Fruit fly (Drosophila melanogaster) whole organism, embryonic: ENCODE results near the gene numb.

Experiments used
- Ada2b ChIP-seq: fragments of 200-800 bp; sonication (Bioruptor generic); IDR thresholded peaks from 2 replicates; pipeline ENCODE4 v1.3.6; 2022; ENCODE audit warnings: missing biosample characterization, missing genetic modification characterization
- BtbVII ChIP-seq: fragments of 200-800 bp; sonication (Bioruptor generic); optimal IDR thresholded peaks from 3 replicates; lab custom pipeline; 2017; ENCODE audit warnings: missing biosample characterization, mild to moderate bottlenecking, missing genetic modification characterization
- CG1024 ChIP-seq: fragments of 200-800 bp; sonication (Bioruptor generic); IDR thresholded peaks from 2 replicates; pipeline ENCODE4 v1.3.6; 2022; ENCODE audit warnings: missing biosample characterization, missing genetic modification characterization
- CG10654 ChIP-seq: fragments of 200-800 bp; sonication (Bioruptor generic); optimal IDR thresholded peaks from 2 replicates; lab custom pipeline; 2016; ENCODE audit warnings: missing biosample characterization, missing genetic modification characterization
- CG10979 ChIP-seq: fragments of 200-800 bp; sonication (Bioruptor generic); optimal IDR thresholded peaks from 2 replicates; lab custom pipeline; 2018; ENCODE audit warnings: missing biosample characterization, mild to moderate bottlenecking, missing genetic modification characterization, moderate library complexity
- CG11247 ChIP-seq: fragments of 200-800 bp; sonication (Bioruptor generic); IDR thresholded peaks from 2 replicates; pipeline ENCODE4 v1.3.6; 2022; ENCODE audit warnings: missing biosample characterization, missing genetic modification characterization
- CG12769 ChIP-seq: fragments of 200-800 bp; sonication (Bioruptor generic); optimal IDR thresholded peaks from 2 replicates; lab custom pipeline; 2019; ENCODE audit warnings: missing biosample characterization, mild to moderate bottlenecking, missing genetic modification characterization, moderate library complexity
- CG14441 ChIP-seq: fragments of 200-800 bp; sonication (Bioruptor generic); IDR thresholded peaks from 2 replicates; pipeline ENCODE4 v1.3.6; 2022; ENCODE audit warnings: missing biosample characterization, missing genetic modification characterization
- CG17912 ChIP-seq: fragments of 200-800 bp; sonication (Bioruptor generic); optimal IDR thresholded peaks from 2 replicates; lab custom pipeline; 2018; ENCODE audit warnings: missing biosample characterization, mild to moderate bottlenecking, missing genetic modification characterization
- CG32532 ChIP-seq: fragments of 200-800 bp; sonication (Bioruptor generic); IDR thresholded peaks from 2 replicates; pipeline ENCODE4 v1.3.6; 2022; ENCODE audit warnings: missing biosample characterization, missing genetic modification characterization
- CG33557 ChIP-seq: fragments of 200-800 bp; sonication (Bioruptor generic); optimal IDR thresholded peaks from 2 replicates; lab custom pipeline; 2019; ENCODE audit warnings: missing biosample characterization, mild to moderate bottlenecking, missing genetic modification characterization, moderate library complexity
- CG3995 ChIP-seq: fragments of 200-800 bp; sonication (Bioruptor generic); optimal IDR thresholded peaks from 3 replicates; lab custom pipeline; 2016; ENCODE audit warnings: missing biosample characterization, missing genetic modification characterization
- CG8290 ChIP-seq, 3 experiments: fragments of 200-800 bp; sonication (Bioruptor generic); optimal IDR thresholded peaks; 2 replicates each; lab custom pipeline; 2016 to 2019; ENCODE audit warnings: missing biosample characterization in 3 of 3, missing genetic modification characterization in 3 of 3, mild to moderate bottlenecking in 2 of 3, moderate library complexity in 1 of 3
- CG9727 ChIP-seq: fragments of 200-800 bp; sonication (Bioruptor generic); optimal IDR thresholded peaks from 3 replicates; lab custom pipeline; 2017; ENCODE audit warnings: missing biosample characterization, mild to moderate bottlenecking, missing genetic modification characterization
- CG9876 ChIP-seq: fragments of 200-800 bp; sonication (Bioruptor generic); optimal IDR thresholded peaks from 2 replicates; lab custom pipeline; 2016; ENCODE audit warnings: missing biosample characterization, missing genetic modification characterization
- Camta ChIP-seq: fragments of 200-800 bp; sonication (Bioruptor generic); optimal IDR thresholded peaks from 2 replicates; lab custom pipeline; 2016; ENCODE audit warnings: missing biosample characterization, missing genetic modification characterization
- Dad ChIP-seq: fragments of 200-800 bp; sonication (Bioruptor generic); optimal IDR thresholded peaks from 3 replicates; lab custom pipeline; 2016; ENCODE audit warnings: missing biosample characterization, missing genetic modification characterization
- E2f2 ChIP-seq: fragments of 200-800 bp; sonication (Bioruptor generic); IDR thresholded peaks from 2 replicates; pipeline ENCODE4 v1.3.6; 2022; ENCODE audit warnings: missing biosample characterization, missing genetic modification characterization
- Ets65A ChIP-seq: fragments of 200-800 bp; sonication (Bioruptor generic); peaks from one replicate; lab custom pipeline; 2016; ENCODE audit warnings: missing biosample characterization, missing genetic modification characterization
- Hr39 ChIP-seq: fragments of >200 bp; optimal IDR thresholded peaks from 2 replicates; lab custom pipeline; 2017
- Myb ChIP-seq: fragments of 200-800 bp; sonication (Bioruptor generic); optimal IDR thresholded peaks from 2 replicates; lab custom pipeline; 2016; ENCODE audit warnings: missing biosample characterization, missing genetic modification characterization
- NC2β ChIP-seq: fragments of 200-800 bp; sonication (Bioruptor generic); optimal IDR thresholded peaks from 2 replicates; lab custom pipeline; 2016; ENCODE audit warnings: missing biosample characterization, missing genetic modification characterization
- Oaz ChIP-seq: fragments of 200-800 bp; sonication (Bioruptor generic); IDR thresholded peaks from 2 replicates; pipeline ENCODE4 v1.3.6; 2022; ENCODE audit warnings: missing biosample characterization, missing genetic modification characterization
- Stat92E ChIP-seq, 3 experiments: fragments of >200 bp in 2 of 3; fragments of 200-800 bp in 1 of 3; sonication (Bioruptor generic) in 1 of 3; optimal IDR thresholded peaks; 2 replicates each; lab custom pipeline; 2017 to 2019; ENCODE audit warnings: missing biosample characterization in 3 of 3, missing genetic modification characterization in 3 of 3, mild to moderate bottlenecking in 1 of 3, moderate library complexity in 1 of 3
- YL-1 ChIP-seq: fragments of 200-800 bp; sonication (Bioruptor generic); optimal IDR thresholded peaks from 3 replicates; lab custom pipeline; 2017; ENCODE audit warnings: missing biosample characterization, mild to moderate bottlenecking, missing genetic modification characterization
- cad ChIP-seq: fragments of >200 bp; optimal IDR thresholded peaks from 2 replicates; lab custom pipeline; 2017; ENCODE audit warnings: missing biosample characterization, missing genetic modification characterization
- ci ChIP-seq: fragments of 200-800 bp; sonication (Bioruptor generic); IDR thresholded peaks from 3 replicates; pipeline ENCODE4 v1.3.6; 2022; ENCODE audit warnings: missing biosample characterization, missing genetic modification characterization
- dmrt11E ChIP-seq: fragments of 200-800 bp; sonication (Bioruptor generic); optimal IDR thresholded peaks from 3 replicates; lab custom pipeline; 2018; ENCODE audit warnings: missing biosample characterization, mild to moderate bottlenecking, missing genetic modification characterization, moderate library complexity
- ewg ChIP-seq: fragments of 200-800 bp; sonication (Bioruptor generic); optimal IDR thresholded peaks from 3 replicates; lab custom pipeline; 2017; ENCODE audit warnings: mild to moderate bottlenecking, missing biosample characterization, missing genetic modification reagents, missing genetic modification characterization
- fu2 ChIP-seq: fragments of 200-800 bp; sonication (Bioruptor generic); optimal IDR thresholded peaks from 2 replicates; lab custom pipeline; 2016; ENCODE audit warnings: missing biosample characterization, missing genetic modification characterization
- gcm ChIP-seq: fragments of 200-800 bp; sonication (Bioruptor generic); optimal IDR thresholded peaks from 2 replicates; lab custom pipeline; 2019; ENCODE audit warnings: missing biosample characterization, mild to moderate bottlenecking, missing genetic modification characterization, moderate library complexity
- grn ChIP-seq: fragments of 200-800 bp; sonication (Bioruptor generic); optimal IDR thresholded peaks from 3 replicates; lab custom pipeline; 2017; ENCODE audit warnings: missing biosample characterization, missing genetic modification characterization
- ind ChIP-seq: fragments of 200-800 bp; sonication (Bioruptor generic); optimal IDR thresholded peaks from 3 replicates; lab custom pipeline; 2016; ENCODE audit warnings: missing biosample characterization, missing genetic modification characterization
- inv ChIP-seq: fragments of 200-800 bp; sonication (Bioruptor generic); IDR thresholded peaks from 2 replicates; pipeline ENCODE4 v1.3.6; 2022; ENCODE audit warnings: missing biosample characterization, missing genetic modification characterization; ENCODE audit not compliant: partially characterized antibody
- jigr1 ChIP-seq: fragments of 200-800 bp; sonication (Bioruptor generic); IDR thresholded peaks from 3 replicates; pipeline ENCODE4 v1.3.6; 2022; ENCODE audit warnings: missing biosample characterization, missing genetic modification characterization
- lov ChIP-seq, 2 experiments: fragments of 200-800 bp in 1 of 2; fragments of >200 bp in 1 of 2; sonication (Bioruptor generic) in 1 of 2; IDR thresholded peaks in 1 of 2; optimal IDR thresholded peaks in 1 of 2; 2 replicates in 1 of 2; 3 replicates in 1 of 2; pipeline versions ENCODE4 v1.3.6 to Lab custom; 2017 to 2022; ENCODE audit warnings: missing biosample characterization in 1 of 2, missing genetic modification characterization in 1 of 2
- luna ChIP-seq: fragments of 200-800 bp; sonication (Bioruptor generic); optimal IDR thresholded peaks from 2 replicates; lab custom pipeline; 2016; ENCODE audit warnings: missing biosample characterization, missing genetic modification characterization
- mam ChIP-seq: fragments of 200-800 bp; sonication (Bioruptor generic); optimal IDR thresholded peaks from 3 replicates; lab custom pipeline; 2016; ENCODE audit warnings: missing biosample characterization, missing genetic modification characterization
- nerfin-2 ChIP-seq: fragments of 200-800 bp; sonication (Bioruptor generic); IDR thresholded peaks from 2 replicates; pipeline ENCODE4 v1.3.6; 2022; ENCODE audit warnings: missing biosample characterization, missing genetic modification characterization; ENCODE audit not compliant: partially characterized antibody
- odd ChIP-seq: fragments of 200-800 bp; sonication (Bioruptor generic); optimal IDR thresholded peaks from 2 replicates; lab custom pipeline; 2017; ENCODE audit warnings: missing biosample characterization, mild to moderate bottlenecking, missing genetic modification characterization
- pum ChIP-seq: fragments of 200-800 bp; sonication (Bioruptor generic); optimal IDR thresholded peaks from 2 replicates; lab custom pipeline; 2016; ENCODE audit warnings: missing biosample characterization, missing genetic modification characterization
- sc ChIP-seq, 3 experiments: fragments of >200 bp in 2 of 3; fragments of 200-800 bp in 1 of 3; sonication (Bioruptor generic) in 1 of 3; optimal IDR thresholded peaks; 2 replicates in 2 of 3; 3 replicates in 1 of 3; lab custom pipeline; 2017; ENCODE audit warnings: mild to moderate bottlenecking in 1 of 3, missing biosample characterization in 1 of 3, missing genetic modification characterization in 1 of 3, missing genetic modification reagents in 1 of 3
- sima ChIP-seq: fragments of 200-800 bp; sonication (Bioruptor generic); optimal IDR thresholded peaks from 2 replicates; lab custom pipeline; 2016; ENCODE audit warnings: missing biosample characterization, missing genetic modification characterization
- slou ChIP-seq: fragments of 200-800 bp; sonication (Bioruptor generic); optimal IDR thresholded peaks from 3 replicates; lab custom pipeline; 2016; ENCODE audit warnings: missing biosample characterization, missing genetic modification characterization
- sqz ChIP-seq: fragments of 200-800 bp; sonication (Bioruptor generic); optimal IDR thresholded peaks from 3 replicates; lab custom pipeline; 2018; ENCODE audit warnings: missing biosample characterization, mild to moderate bottlenecking, missing genetic modification characterization
- tap ChIP-seq: fragments of 200-800 bp; optimal IDR thresholded peaks from 3 replicates; lab custom pipeline; 2019; ENCODE audit warnings: missing biosample characterization, mild to moderate bottlenecking, missing genetic modification characterization, moderate library complexity
- z ChIP-seq: fragments of 200-800 bp; sonication (Bioruptor generic); IDR thresholded peaks from 3 replicates; pipeline ENCODE4 v1.3.6; 2022; ENCODE audit warnings: missing biosample characterization, missing genetic modification characterization
- zen ChIP-seq: fragments of 200-800 bp; sonication (Bioruptor generic); optimal IDR thresholded peaks from 3 replicates; lab custom pipeline; 2018; ENCODE audit warnings: missing biosample characterization, mild to moderate bottlenecking, missing genetic modification characterization, moderate library complexity

Gene numb

DNA sequence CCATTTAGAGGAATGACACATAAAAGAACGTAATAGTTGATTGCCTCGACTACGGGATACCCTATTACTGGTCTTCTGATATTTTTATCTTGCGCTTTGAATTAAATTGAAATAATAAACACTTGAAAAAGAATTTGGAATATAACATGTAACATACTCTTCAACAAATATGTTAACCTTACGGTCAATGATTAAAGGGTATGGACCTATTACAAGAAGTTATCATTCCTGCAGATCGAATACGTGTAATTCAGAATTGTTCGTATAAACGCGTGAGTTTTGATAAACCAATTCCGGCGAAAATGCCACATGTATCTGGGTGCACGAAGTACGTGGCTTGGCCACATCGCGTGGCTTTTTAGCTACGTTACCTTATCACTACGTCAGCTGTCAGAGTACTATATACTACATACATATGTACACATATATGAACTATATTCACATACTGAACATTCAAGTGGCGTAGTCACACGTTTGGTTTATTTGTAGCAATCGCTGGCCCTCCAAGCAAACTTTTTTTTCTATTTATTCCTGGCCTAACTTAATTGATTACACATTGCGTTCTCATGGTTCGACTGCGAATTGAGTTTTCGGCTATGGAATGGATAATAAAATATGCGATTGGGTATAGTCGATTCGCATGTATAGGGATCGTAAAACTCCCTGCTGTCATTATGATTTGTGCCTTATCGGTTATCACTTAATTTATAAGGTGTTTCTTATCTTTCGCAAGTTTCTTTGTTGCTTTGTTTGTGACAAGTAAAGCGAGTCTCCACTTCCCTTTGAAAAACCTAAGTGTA is 61.1 kb downstream of the numb start (continued):
- peak; percentile 33 for TF ChIP-seq ewg
- TF ChIP-seq Hr39 (lab: Kevin White, UChicago) = no peak
- TF ChIP-seq CG8290 (GFP tag; optimal IDR thresholded peaks at IDR 0.05; lab: Kevin White, UChicago) = no peak
- peak in 1 of 2 experiments; percentile 72 for TF ChIP-seq CG8290 (tag; optimal IDR thresholded peaks at IDR 0.05; lab: Kevin White, UChicago)
- peak; percentile 91 for TF ChIP-seq Ets65A (GFP tag; lab: Kevin White, UChicago)
- TF ChIP-seq CG11247 (GFP tag; lab: Robert Waterston, UW) = peak; percentile 45; the same call in 1 of the 2 replicates
- TF ChIP-seq sc (optimal IDR thresholded peaks at IDR 0.05; lab: Kevin White, UChicago) = no peak
- peak; percentile 24 for TF ChIP-seq sc (GFP tag; optimal IDR thresholded peaks at IDR 0.05; lab: Kevin White, UChicago)
- TF ChIP-seq CG14441 (GFP tag; lab: Robert Waterston, UW) = peak; percentile 80
- no peak for TF ChIP-seq inv
- no peak for TF ChIP-seq YL-1 (GFP tag; lab: Kevin White, UChicago)
- peak; percentile 30 for TF ChIP-seq slou (GFP tag; lab: Kevin White, UChicago)
- no peak for TF ChIP-seq sima (GFP tag; lab: Kevin White, UChicago)
- peak; percentile 64 for TF ChIP-seq CG32532 (GFP tag; lab: Robert Waterston, UW)
- peak; percentile 48 for TF ChIP-seq BtbVII (GFP tag; lab: Kevin White, UChicago)
- TF ChIP-seq CG1024 (GFP tag; lab: Robert Waterston, UW) = peak; percentile 32; the same call in 1 of the 2 replicates
- peak; percentile 77 for TF ChIP-seq CG9727 (GFP tag; lab: Kevin White, UChicago)
- TF ChIP-seq ci (GFP tag; lab: Robert Waterston, UW) = peak; percentile 57; the same call in 2 of the 3 replicates
- peak; percentile 57 for TF ChIP-seq grn (GFP tag; lab: Kevin White, UChicago)
- peak; percentile 32 for TF ChIP-seq sqz (GFP tag; lab: Kevin White, UChicago)
- TF ChIP-seq CG10979 (tag; lab: Kevin White, UChicago) = peak; percentile 60
- TF ChIP-seq tap (tag; lab: Kevin White, UChicago) = peak; percentile 56
- peak; percentile 58 for TF ChIP-seq Ada2b
- no peak for TF ChIP-seq cad (GFP tag; lab: Kevin White, UChicago)
- TF ChIP-seq CG3995 (GFP tag; lab: Kevin White, UChicago) = no peak
- no peak for TF ChIP-seq gcm
- TF ChIP-seq Camta (GFP tag; lab: Kevin White, UChicago) = peak; percentile 80
- peak; percentile 27 for TF ChIP-seq Myb (GFP tag; lab: Kevin White, UChicago)
- TF ChIP-seq CG9876 (GFP tag; lab: Kevin White, UChicago) = no peak
- TF ChIP-seq Dad (GFP tag; lab: Kevin White, UChicago) = peak; percentile 38
- 0 out of 2 replicates have a peak, but pooled peaks have one; percentile 37 for TF ChIP-seq Oaz (GFP tag; lab: Robert Waterston, UW)
- peak; percentile 74 for TF ChIP-seq mam (GFP tag; lab: Kevin White, UChicago)
- peak; percentile 27 for TF ChIP-seq zen (tag; lab: Kevin White, UChicago)
- TF ChIP-seq CG12769 = peak; percentile 73
- TF ChIP-seq CG10654 (GFP tag; lab: Kevin White, UChicago) = peak; percentile 64
- peak; percentile 73 for TF ChIP-seq ind (GFP tag; lab: Kevin White, UChicago)
- TF ChIP-seq fu2 (GFP tag; lab: Kevin White, UChicago) = no peak
- no peak for TF ChIP-seq odd (GFP tag; lab: Kevin White, UChicago)
- TF ChIP-seq jigr1 = no peak
- TF ChIP-seq Stat92E (GFP tag; optimal IDR thresholded peaks at IDR 0.05; lab: Kevin White, UChicago) = no peak
- TF ChIP-seq CG17912 (GFP tag; lab: Kevin White, UChicago) = no peak
- TF ChIP-seq luna (GFP tag; lab: Kevin White, UChicago) = peak; percentile 8
- no peak for TF ChIP-seq lov (optimal IDR thresholded peaks at IDR 0.05; lab: Kevin White, UChicago)
- peak; percentile 62; the same call in 1 of the 3 replicates for TF ChIP-seq lov (GFP tag; IDR thresholded peaks at IDR 0.05; lab: Robert Waterston, UW)
- no peak for TF ChIP-seq z
- peak; percentile 45 for TF ChIP-seq dmrt11E
- TF ChIP-seq CG33557 = no peak
- TF ChIP-seq NC2β (GFP tag; lab: Kevin White, UChicago) = peak; percentile 8
- TF ChIP-seq E2f2 (GFP tag; lab: Robert Waterston, UW) = peak; percentile 22; the same call in 1 of the 2 replicates
- TF ChIP-seq nerfin-2 (GFP tag; lab: Robert Waterston, UW) = no peak
- no peak for TF ChIP-seq pum (GFP tag; lab: Kevin White, UChicago)
